In the genomic region with DNA sequence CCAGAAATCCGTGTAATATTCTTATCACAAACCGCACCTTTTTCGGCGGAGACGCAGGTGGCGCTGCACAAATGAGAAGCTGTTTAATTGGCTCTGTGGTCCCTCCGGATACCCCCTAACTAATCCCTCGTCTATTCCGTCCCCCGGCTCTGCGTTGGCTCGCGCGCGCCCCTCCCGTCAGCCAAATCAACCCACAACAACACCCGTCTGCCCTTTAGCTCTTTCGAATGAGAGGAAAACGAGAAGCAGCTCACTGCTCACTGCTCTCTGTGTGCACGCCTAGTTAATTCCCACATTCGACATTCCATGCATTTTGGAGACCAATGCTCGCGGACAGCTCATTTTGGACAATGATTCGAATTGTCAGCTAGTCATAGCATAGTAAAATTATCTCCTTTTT, we compare ENCODE assay signal across 6 worm cellular contexts.
TF ChIP-seq lines count a peak whose summit lies in the region.

No protein-coding gene starts in this region.

TF ChIP-seq in whole organism, L1 larva, 84 proteins besides CTCF, POLR2A, EP300 and RAD21:
- peak; percentile 17 for TF ChIP-seq dsc-1 (tag; optimal IDR thresholded peaks at IDR 0.05; lab: Kevin White, UChicago)
- TF ChIP-seq nhr-12 (tag; optimal IDR thresholded peaks at IDR 0.05; lab: Kevin White, UChicago), result no peak
- TF ChIP-seq sup-37 (GFP tag; optimal IDR thresholded peaks at IDR 0.05; lab: Kevin White, UChicago), result no peak
- TF ChIP-seq tlp-1 (tag; optimal IDR thresholded peaks at IDR 0.05; lab: Kevin White, UChicago), result no peak
- TF ChIP-seq snu-23 (GFP tag; optimal IDR thresholded peaks at IDR 0.05; lab: Kevin White, UChicago), result no peak

TF ChIP-seq in whole organism, L4 larva, 104 proteins besides CTCF, POLR2A, EP300 and RAD21 (continues in another document):
- TF ChIP-seq lin-15B (tag; optimal IDR thresholded peaks at IDR 0.05; lab: Kevin White, UChicago), result no peak
- TF ChIP-seq nhr-6 (tag; optimal IDR thresholded peaks at IDR 0.05; lab: Kevin White, UChicago), result no peak
- TF ChIP-seq mdl-1 (tag; optimal IDR thresholded peaks at IDR 0.05; lab: Kevin White, UChicago), result no peak
- TF ChIP-seq fos-1 (tag; optimal IDR thresholded peaks at IDR 0.05; lab: Kevin White, UChicago), result no peak
- no peak for TF ChIP-seq Y75B8A.6 (GFP tag; IDR thresholded peaks at IDR 0.05; lab: Robert Waterston, UW)
- TF ChIP-seq set-16 (GFP tag; IDR thresholded peaks at IDR 0.05; lab: Robert Waterston, UW), result peak; percentile 74
- TF ChIP-seq T20F7.1 (GFP tag; optimal IDR thresholded peaks at IDR 0.05; lab: Kevin White, UChicago), result no peak
- no peak for TF ChIP-seq Y105C5A.15 (GFP tag; IDR thresholded peaks at IDR 0.05; lab: Robert Waterston, UW)
- TF ChIP-seq ceh-44 (GFP tag; IDR thresholded peaks at IDR 0.05; lab: Robert Waterston, UW), result no peak
- peak; percentile 39; the same call in 1 of the 2 replicates for TF ChIP-seq egl-43 (GFP tag; IDR thresholded peaks at IDR 0.05; lab: Robert Waterston, UW)
- no peak for TF ChIP-seq rbr-2 (tag; optimal IDR thresholded peaks at IDR 0.05; lab: Kevin White, UChicago)
- TF ChIP-seq tra-1 (GFP tag; IDR thresholded peaks at IDR 0.05; lab: Robert Waterston, UW), result no peak
- TF ChIP-seq ceh-20 (GFP tag; IDR thresholded peaks at IDR 0.05; lab: Robert Waterston, UW), result no peak
- TF ChIP-seq hmg-1.1 (GFP tag; IDR thresholded peaks at IDR 0.05; lab: Robert Waterston, UW), result 0 out of 2 replicates have a peak, but pooled peaks have one; percentile 23
- TF ChIP-seq zfp-2 (tag; optimal IDR thresholded peaks at IDR 0.05; lab: Kevin White, UChicago), result no peak
- no peak for TF ChIP-seq mes-2 (tag; optimal IDR thresholded peaks at IDR 0.05; lab: Kevin White, UChicago; ENCODE audit: poor library complexity, severe bottlenecking)
- peak; percentile 60 for TF ChIP-seq aha-1 (tag; lab: Kevin White, UChicago)

TF ChIP-seq in whole organism, early embryonic, 17 proteins besides CTCF, POLR2A, EP300 and RAD21:
- TF ChIP-seq ama-1 (optimal IDR thresholded peaks at IDR 0.05; lab: Kevin White, UChicago) (no peak), ceh-36 (tag; optimal IDR thresholded peaks at IDR 0.05; lab: Kevin White, UChicago) (peak; percentile 4)
TF ChIP-seq in whole organism, early embryonic: peak in this region for 1.

TF ChIP-seq in whole organism, late embryonic, 69 proteins besides CTCF, POLR2A, EP300 and RAD21:
- TF ChIP-seq hlh-15 (tag; optimal IDR thresholded peaks at IDR 0.05; lab: Kevin White, UChicago) (no peak), unc-42 (tag; optimal IDR thresholded peaks at IDR 0.05; lab: Kevin White, UChicago) (peak; percentile 57), tbx-2 (tag; optimal IDR thresholded peaks at IDR 0.05; lab: Kevin White, UChicago) (peak; percentile 1), ceh-14 (tag; optimal IDR thresholded peaks at IDR 0.05; lab: Kevin White, UChicago) (peak; percentile 53)
TF ChIP-seq in whole organism, late embryonic: peak in this region for 3.

TF ChIP-seq in whole organism, midembryonic, 9 proteins besides CTCF, POLR2A, EP300 and RAD21:
- 0 out of 2 replicates have a peak, but pooled peaks have one; percentile 16 for TF ChIP-seq flt-1 (GFP tag; IDR thresholded peaks at IDR 0.05; lab: Robert Waterston, UW)
- TF ChIP-seq tab-1 (GFP tag; IDR thresholded peaks at IDR 0.05; lab: Robert Waterston, UW), result no peak
- no peak for TF ChIP-seq ztf-29 (GFP tag; IDR thresholded peaks at IDR 0.05; lab: Robert Waterston, UW)
- no peak for TF ChIP-seq cog-1 (tag; optimal IDR thresholded peaks at IDR 0.05; lab: Kevin White, UChicago)
- no peak for TF ChIP-seq T22C8.4 (GFP tag; IDR thresholded peaks at IDR 0.05; lab: Robert Waterston, UW)
- TF ChIP-seq klf-2 (GFP tag; conservative IDR thresholded peaks at IDR 0.05; lab: Robert Waterston, UW), result no peak
- TF ChIP-seq med-1 (GFP tag; optimal IDR thresholded peaks at IDR 0.05; lab: Kevin White, UChicago; ENCODE audit: insufficient read depth), result no peak

TF ChIP-seq in whole organism, young adult, 124 proteins besides CTCF, POLR2A, EP300 and RAD21:
- TF ChIP-seq B0336.3 (GFP tag; IDR thresholded peaks at IDR 0.05; lab: Robert Waterston, UW), result no peak
- peak; percentile 70 for TF ChIP-seq zfh-2 (GFP tag; conservative IDR thresholded peaks at IDR 0.05; lab: Robert Waterston, UW)
